Fruit fly (Drosophila melanogaster): ENCODE data around the gene CG2887.
A peak's percentile ranks its signal among the peaks of the same experiment; 100 is the strongest.

CG2887 gene

dm6 chrX:10478443-10479368 is at the start of gene CG2887, which contains the start of gene PPP4R2r:
CG2887 (minus strand) TSS chrX:10478493.
PPP4R2r (plus strand) TSS chrX:10478838.
- peak; percentile 44 for TF ChIP-seq Sin3A (optimal IDR thresholded peaks at IDR 0.05)
- peak; percentile 82 for TF ChIP-seq Doc3 (GFP tag; IDR thresholded peaks at IDR 0.05; ENCODE audit: partially characterized antibody)
- TF ChIP-seq br (optimal IDR thresholded peaks at IDR 0.05): no peak
- peak; percentile 45 for TF ChIP-seq sug (tag; optimal IDR thresholded peaks at IDR 0.05)
- peak; percentile 35 for TF ChIP-seq phol (tag; optimal IDR thresholded peaks at IDR 0.05)
- no peak for TF ChIP-seq NfI (GFP tag; optimal IDR thresholded peaks at IDR 0.05)
- TF ChIP-seq pho (GFP tag; optimal IDR thresholded peaks at IDR 0.05): peak; percentile 19
- TF ChIP-seq az2 (GFP tag; optimal IDR thresholded peaks at IDR 0.05): no peak
- peak; percentile 88 for TF ChIP-seq hbn (GFP tag; IDR thresholded peaks at IDR 0.05; ENCODE audit: partially characterized antibody)
- TF ChIP-seq CG33213 (GFP tag; optimal IDR thresholded peaks at IDR 0.05): no peak
- peak; percentile 66 for TF ChIP-seq CG10267 (tag; optimal IDR thresholded peaks at IDR 0.05)
- peak; percentile 6 for TF ChIP-seq lilli (GFP tag; optimal IDR thresholded peaks at IDR 0.05)
- TF ChIP-seq Nf-YC (tag; optimal IDR thresholded peaks at IDR 0.05): peak; percentile 18
- TF ChIP-seq gro (GFP tag; optimal IDR thresholded peaks at IDR 0.05): no peak
- TF ChIP-seq trem (tag; optimal IDR thresholded peaks at IDR 0.05): peak; percentile 80
- peak; percentile 3 to 26 for TF ChIP-seq Trl (optimal IDR thresholded peaks at IDR 0.05)
- TF ChIP-seq Trl (GFP tag; optimal IDR thresholded peaks at IDR 0.05): no peak
- TF ChIP-seq chinmo (GFP tag; IDR thresholded peaks at IDR 0.05; ENCODE audit: partially characterized antibody): peak; percentile 95
- TF ChIP-seq Chrac-16 (GFP tag; optimal IDR thresholded peaks at IDR 0.05): no peak
- 0 out of 2 replicates have a peak, but pooled peaks have one; percentile 9 for TF ChIP-seq crol (GFP tag; IDR thresholded peaks at IDR 0.05)
- TF ChIP-seq Dip2 (GFP tag; IDR thresholded peaks at IDR 0.05): no peak
- TF ChIP-seq Opbp (GFP tag; IDR thresholded peaks at IDR 0.05; ENCODE audit: partially characterized antibody): peak; percentile 94
- TF ChIP-seq Med (GFP tag): peak; percentile 91
- TF ChIP-seq da (GFP tag; optimal IDR thresholded peaks at IDR 0.05): no peak
- TF ChIP-seq onecut (GFP tag; IDR thresholded peaks at IDR 0.05): 0 out of 2 replicates have a peak, but pooled peaks have one; percentile 8
- peak; percentile 75 for TF ChIP-seq ato (GFP tag; IDR thresholded peaks at IDR 0.05; ENCODE audit: partially characterized antibody)
- TF ChIP-seq inv (GFP tag; IDR thresholded peaks at IDR 0.05; ENCODE audit: partially characterized antibody): peak; percentile 80
- peak; percentile 38; the same call in 1 of the 2 replicates for TF ChIP-seq CG9932 (GFP tag; IDR thresholded peaks at IDR 0.05)
- no peak for TF ChIP-seq D (optimal IDR thresholded peaks at IDR 0.05)
- no peak for TF ChIP-seq D (GFP tag; optimal IDR thresholded peaks at IDR 0.05)
- peak in 1 of 2 experiments; percentile 22 for TF ChIP-seq crp (GFP tag; optimal IDR thresholded peaks at IDR 0.05)
- TF ChIP-seq CG17829 (tag; optimal IDR thresholded peaks at IDR 0.05): peak; percentile 16
- peak; percentile 58 for TF ChIP-seq Myb (GFP tag; optimal IDR thresholded peaks at IDR 0.05)
- peak; percentile 69; the same call in 1 of the 2 replicates for TF ChIP-seq MBD-R2 (GFP tag; IDR thresholded peaks at IDR 0.05)
- TF ChIP-seq unc-4 (GFP tag; IDR thresholded peaks at IDR 0.05; ENCODE audit: partially characterized antibody): peak; percentile 91
- TF ChIP-seq hth (optimal IDR thresholded peaks at IDR 0.05): no peak
- peak; percentile 45 for TF ChIP-seq HmgZ (tag; optimal IDR thresholded peaks at IDR 0.05)
- no peak for TF ChIP-seq jumu (GFP tag; optimal IDR thresholded peaks at IDR 0.05)
- no peak for TF ChIP-seq CG13894 (tag; optimal IDR thresholded peaks at IDR 0.05)
- TF ChIP-seq lab (GFP tag; optimal IDR thresholded peaks at IDR 0.05): peak; percentile 17
- peak; percentile 95 for TF ChIP-seq amos (GFP tag; IDR thresholded peaks at IDR 0.05; ENCODE audit: partially characterized antibody)
- peak; percentile 97 for TF ChIP-seq E2f2 (GFP tag; IDR thresholded peaks at IDR 0.05)
- TF ChIP-seq YL-1 (GFP tag; optimal IDR thresholded peaks at IDR 0.05): no peak
- TF ChIP-seq Pdp1 (GFP tag; optimal IDR thresholded peaks at IDR 0.05): peak in 1 of 2 experiments; percentile 38
- TF ChIP-seq CoRest (tag; optimal IDR thresholded peaks at IDR 0.05): peak; percentile 25
- peak; percentile 27 for TF ChIP-seq CG34376 (GFP tag; optimal IDR thresholded peaks at IDR 0.05)
- TF ChIP-seq CG6791 (GFP tag; IDR thresholded peaks at IDR 0.05; ENCODE audit: partially characterized antibody): peak; percentile 94
- peak; percentile 95 for TF ChIP-seq Bgb (GFP tag; IDR thresholded peaks at IDR 0.05; ENCODE audit: partially characterized antibody)
